Worm (Caenorhabditis elegans) whole organism, L4/young adult: ENCODE data around the gene nas-29.

Experiments used
- dao-5 ChIP-seq: sonication (generic microtip); optimal IDR thresholded peaks from 2 replicates; lab custom pipeline; 2016; ENCODE audit warnings: missing genotype, missing genetic modification characterization, moderate library complexity, missing compliant biosample characterization
- him-1 ChIP-seq: sonication (generic microtip); optimal IDR thresholded peaks from 2 replicates; lab custom pipeline; 2016; ENCODE audit warnings: missing genotype, missing genetic modification reagents, missing genetic modification characterization, missing compliant biosample characterization

DNA sequence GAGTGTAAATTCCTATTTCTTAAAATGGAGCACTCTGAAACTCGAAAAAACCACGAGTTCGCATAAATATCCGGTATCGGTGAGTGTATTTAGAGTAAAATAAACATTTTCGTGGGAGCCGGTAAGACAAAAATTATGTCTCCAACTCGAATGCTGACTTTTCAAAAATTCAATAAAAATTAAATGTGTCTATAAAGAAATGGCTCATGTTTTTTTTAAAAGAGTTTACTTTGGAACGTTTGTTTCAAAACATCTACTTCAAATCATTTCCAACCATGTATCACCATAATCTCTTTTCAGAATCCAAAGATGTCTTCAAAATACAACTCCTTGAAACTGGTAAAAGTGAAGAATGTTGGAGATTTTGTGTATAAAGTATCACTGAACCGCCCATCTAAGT, 783 bp upstream of the nas-29 start, which contains the start of gene F58A6.1:
- TF ChIP-seq dao-5 (tag; lab: Kevin White, UChicago) = no peak
- TF ChIP-seq him-1 (tag; lab: Kevin White, UChicago) = no peak
